Worm (Caenorhabditis elegans): ENCODE measurements around the gene sdz-1.

Gene sdz-1

DNA sequence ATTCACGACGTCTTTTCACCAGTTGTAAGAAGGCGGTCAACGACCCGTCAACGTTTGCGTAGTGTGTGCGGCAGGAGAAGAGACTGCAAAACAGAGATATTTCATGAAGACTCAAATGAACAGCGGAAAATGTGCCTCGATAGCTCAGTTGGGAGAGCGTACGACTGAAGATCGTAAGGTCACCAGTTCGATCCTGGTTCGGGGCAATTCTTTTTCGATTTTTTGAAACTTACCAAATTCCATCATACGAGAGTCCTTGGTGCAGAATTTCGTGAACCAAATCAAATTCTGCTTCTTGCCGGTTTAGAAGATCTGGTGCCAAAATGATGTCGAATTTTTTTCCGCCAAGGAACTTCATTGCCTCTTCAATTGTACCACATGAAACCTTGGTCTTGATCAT, 47.2 kb downstream of the sdz-1 start (continued):
- no peak for TF ChIP-seq jun-1 (tag; optimal IDR thresholded peaks at IDR 0.05)
- TF ChIP-seq skn-1 (tag; optimal IDR thresholded peaks at IDR 0.05): no peak
- no peak for TF ChIP-seq C04F5.9 (tag; optimal IDR thresholded peaks at IDR 0.05)
- no peak for TF ChIP-seq irx-1 (tag; optimal IDR thresholded peaks at IDR 0.05)
- TF ChIP-seq F16B12.6 (tag; optimal IDR thresholded peaks at IDR 0.05): no peak
- peak; percentile 46 for TF ChIP-seq snu-23 (GFP tag; optimal IDR thresholded peaks at IDR 0.05)
- no peak for TF ChIP-seq ets-5 (GFP tag; IDR thresholded peaks at IDR 0.05)
- TF ChIP-seq lin-39 (tag; optimal IDR thresholded peaks at IDR 0.05): no peak
- TF ChIP-seq fkh-10 (GFP tag; optimal IDR thresholded peaks at IDR 0.05): no peak
- peak; percentile 80 for TF ChIP-seq nhr-85 (tag)
- TF ChIP-seq nhr-237 (tag; optimal IDR thresholded peaks at IDR 0.05): no peak
- peak in 2 of 3 experiments; percentile 12 to 23 for TF ChIP-seq dpl-1 (GFP tag; optimal IDR thresholded peaks at IDR 0.05)
- TF ChIP-seq mef-2 (tag; optimal IDR thresholded peaks at IDR 0.05): no peak
- peak; percentile 34 for TF ChIP-seq nhr-20 (tag; optimal IDR thresholded peaks at IDR 0.05)
- TF ChIP-seq lsy-2 (tag; optimal IDR thresholded peaks at IDR 0.05): peak; percentile 23 to 45
- no peak for TF ChIP-seq mep-1 (tag; optimal IDR thresholded peaks at IDR 0.05)
- TF ChIP-seq ceh-90 (tag; optimal IDR thresholded peaks at IDR 0.05): no peak
- TF ChIP-seq ceh-63 (GFP tag; optimal IDR thresholded peaks at IDR 0.05): no peak
- peak; percentile 12 for TF ChIP-seq xbp-1 (tag; optimal IDR thresholded peaks at IDR 0.05)
- TF ChIP-seq isw-1 (GFP tag; IDR thresholded peaks at IDR 0.05): no peak
- no peak for TF ChIP-seq elt-3 (tag; optimal IDR thresholded peaks at IDR 0.05)
- no peak for TF ChIP-seq egl-13 (tag; optimal IDR thresholded peaks at IDR 0.05)
- TF ChIP-seq dsc-1 (tag; optimal IDR thresholded peaks at IDR 0.05): peak; percentile 39
- peak; percentile 54 for TF ChIP-seq nhr-71 (tag; optimal IDR thresholded peaks at IDR 0.05)
- TF ChIP-seq sup-37 (GFP tag; optimal IDR thresholded peaks at IDR 0.05): no peak
- TF ChIP-seq tlp-1 (tag; optimal IDR thresholded peaks at IDR 0.05): no peak
- no peak for TF ChIP-seq vab-15 (tag; optimal IDR thresholded peaks at IDR 0.05)
- TF ChIP-seq nhr-47 (tag; optimal IDR thresholded peaks at IDR 0.05): peak; percentile 38
- no peak for TF ChIP-seq nhr-84 (tag; optimal IDR thresholded peaks at IDR 0.05)
- TF ChIP-seq mab-9 (GFP tag; IDR thresholded peaks at IDR 0.05): no peak
- TF ChIP-seq aly-2 (tag; optimal IDR thresholded peaks at IDR 0.05): peak; percentile 2
- no peak for TF ChIP-seq Y116A8C.19 (tag; optimal IDR thresholded peaks at IDR 0.05; ENCODE audit: borderline replicate concordance)
- TF ChIP-seq fkh-4 (tag; optimal IDR thresholded peaks at IDR 0.05; ENCODE audit: borderline replicate concordance): no peak
- TF ChIP-seq pax-3 (tag; optimal IDR thresholded peaks at IDR 0.05): no peak
- no peak for TF ChIP-seq tbx-2 (tag; optimal IDR thresholded peaks at IDR 0.05)
- no peak for TF ChIP-seq pqm-1 (tag; optimal IDR thresholded peaks at IDR 0.05)
- peak in 1 of 2 experiments; percentile 4 for TF ChIP-seq mdl-1 (tag; optimal IDR thresholded peaks at IDR 0.05)
- TF ChIP-seq lin-13 (GFP tag; optimal IDR thresholded peaks at IDR 0.05): peak; percentile 12
- no peak for TF ChIP-seq C34B4.2 (tag; optimal IDR thresholded peaks at IDR 0.05)
- no peak for TF ChIP-seq nhr-28 (tag; optimal IDR thresholded peaks at IDR 0.05)
- no peak for TF ChIP-seq ztf-11 (tag; optimal IDR thresholded peaks at IDR 0.05)
- TF ChIP-seq nhr-11 (tag; optimal IDR thresholded peaks at IDR 0.05): no peak
- no peak for TF ChIP-seq unc-86 (tag; optimal IDR thresholded peaks at IDR 0.05)
- TF ChIP-seq efl-3 (GFP tag; optimal IDR thresholded peaks at IDR 0.05): no peak
- no peak for TF ChIP-seq nhr-77 (tag; optimal IDR thresholded peaks at IDR 0.05)
- peak; percentile 31 for TF ChIP-seq swsn-7 (tag; optimal IDR thresholded peaks at IDR 0.05)
- TF ChIP-seq ama-1 (optimal IDR thresholded peaks at IDR 0.05): peak; percentile 1
- TF ChIP-seq ceh-82 (tag; optimal IDR thresholded peaks at IDR 0.05): no peak
